Fruit fly (Drosophila melanogaster) whole organism, embryonic: ENCODE measurements around the gene IKKepsilon.

ENCODE experiments used
- CG7556 ChIP-seq: fragments of 200-800 bp; sonication (Bioruptor generic); optimal IDR thresholded peaks from 2 replicates; lab custom pipeline; 2017; ENCODE audit warnings: missing biosample characterization, mild to moderate bottlenecking, missing genetic modification characterization
- al ChIP-seq: fragments of 200-800 bp; sonication (Bioruptor generic); IDR thresholded peaks from 2 replicates; pipeline ENCODE4 v1.3.6; 2022; ENCODE audit warnings: missing biosample characterization, missing genetic modification characterization
- ewg ChIP-seq: fragments of 200-800 bp; sonication (Bioruptor generic); optimal IDR thresholded peaks from 3 replicates; lab custom pipeline; 2017; ENCODE audit warnings: mild to moderate bottlenecking, missing biosample characterization, missing genetic modification reagents, missing genetic modification characterization

- TF ChIP-seq CG7556 (GFP tag; lab: Kevin White, UChicago), result no peak
- no peak for TF ChIP-seq ewg
- no peak for TF ChIP-seq al (GFP tag; lab: Robert Waterston, UW)
These were observed 50.6 kb downstream of the IKKepsilon start, which contains the start of gene CG9316 for dm6 chr2L:20726451-20726850.
